Worm (Caenorhabditis elegans) whole organism, L4/young adult: Measurements from ENCODE around the gene C35D6.13.

ENCODE experiments used
- dao-5 ChIP-seq: sonication (generic microtip); optimal IDR thresholded peaks from 2 replicates; lab custom pipeline; 2016; ENCODE audit warnings: missing genotype, missing genetic modification characterization, moderate library complexity, missing compliant biosample characterization
- him-1 ChIP-seq: sonication (generic microtip); optimal IDR thresholded peaks from 2 replicates; lab custom pipeline; 2016; ENCODE audit warnings: missing genotype, missing genetic modification reagents, missing genetic modification characterization, missing compliant biosample characterization

ce11 chrIV:16380937-16381336 lies 44.1 kb downstream of the C35D6.13 start:
- TF ChIP-seq him-1 (tag; lab: Kevin White, UChicago) (no peak), dao-5 (tag; lab: Kevin White, UChicago) (no peak)
